Worm (Caenorhabditis elegans): ENCODE results near the gene tin-9.2.

tin-9.2 gene

DNA sequence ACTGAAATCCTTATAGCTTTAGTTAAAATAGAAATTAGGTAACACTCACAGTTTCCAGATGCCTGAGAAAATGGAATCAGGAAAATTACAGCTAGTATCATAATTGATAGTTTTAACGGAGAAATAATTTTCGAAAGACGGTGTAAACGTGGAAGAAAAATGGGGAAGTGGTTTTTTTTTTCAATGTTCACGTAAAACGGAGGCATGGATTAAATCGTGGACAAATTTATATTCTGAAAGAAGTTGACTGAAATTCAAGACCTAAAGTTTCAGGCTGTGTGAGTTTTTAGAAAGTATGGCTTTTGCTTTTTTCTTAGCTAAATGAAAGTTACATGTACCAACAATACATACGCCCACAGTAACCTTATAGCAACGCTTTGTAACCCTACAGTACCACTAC lies 43.5 kb downstream of the tin-9.2 start, which contains the start of gene spe-43:
TSS of gene spe-43 (minus strand) at position 101 of the 400 bp plus-strand sequence.
- TF ChIP-seq unc-62 (GFP tag; optimal IDR thresholded peaks at IDR 0.05), result no peak
- no peak for TF ChIP-seq tbx-8 (GFP tag; optimal IDR thresholded peaks at IDR 0.05)
- TF ChIP-seq ham-2 (GFP tag; optimal IDR thresholded peaks at IDR 0.05), result no peak

ce11 chrIV:13149276-13149675 lies 50.5 kb downstream of the tin-9.2 start, which contains the start of gene nlp-79:
Gene nlp-79 (plus strand): TSS chrIV:13149576.
- TF ChIP-seq unc-120 (tag; optimal IDR thresholded peaks at IDR 0.05; ENCODE audit: poor library complexity, severe bottlenecking), result no peak
- TF ChIP-seq mep-1 (tag; optimal IDR thresholded peaks at IDR 0.05), result no peak
- TF ChIP-seq nhr-12 (tag; optimal IDR thresholded peaks at IDR 0.05), result no peak
- TF ChIP-seq bed-3 (GFP tag; optimal IDR thresholded peaks at IDR 0.05), result no peak
- no peak for TF ChIP-seq nhr-76 (tag; optimal IDR thresholded peaks at IDR 0.05)
- no peak for TF ChIP-seq elt-3 (tag; optimal IDR thresholded peaks at IDR 0.05)
- TF ChIP-seq hlh-1 (tag; optimal IDR thresholded peaks at IDR 0.05), result no peak
- no peak for TF ChIP-seq snpc-4 (tag; optimal IDR thresholded peaks at IDR 0.05)
- TF ChIP-seq mab-5 (tag; optimal IDR thresholded peaks at IDR 0.05), result no peak
- TF ChIP-seq nhr-28 (tag; optimal IDR thresholded peaks at IDR 0.05), result no peak
- TF ChIP-seq elt-1 (tag; optimal IDR thresholded peaks at IDR 0.05; ENCODE audit: borderline replicate concordance, insufficient read depth), result no peak
- TF ChIP-seq nhr-2 (tag; optimal IDR thresholded peaks at IDR 0.05), result no peak
- no peak for TF ChIP-seq mls-2 (tag; optimal IDR thresholded peaks at IDR 0.05)
- no peak for TF ChIP-seq zip-8 (tag; optimal IDR thresholded peaks at IDR 0.05)
- TF ChIP-seq ham-2 (GFP tag; optimal IDR thresholded peaks at IDR 0.05), result no peak
- TF ChIP-seq lin-32 (GFP tag; optimal IDR thresholded peaks at IDR 0.05), result no peak
